Worm (Caenorhabditis elegans) whole organism, L2 larva: Measurements from ENCODE around the gene gst-2.

Experiments
- C34F6.9 ChIP-seq: fragments of 150-350 bp; optimal IDR thresholded peaks from 2 replicates; lab custom pipeline; 2014; ENCODE audit warnings: missing biosample characterization, missing genetic modification characterization
- F13H6.1 ChIP-seq: sonication (generic microtip); optimal IDR thresholded peaks from 2 replicates; lab custom pipeline; 2016; ENCODE audit warnings: missing genetic modification characterization, missing compliant biosample characterization
- R02D3.7 ChIP-seq: fragments of 150-350 bp; optimal IDR thresholded peaks from 2 replicates; lab custom pipeline; 2014; ENCODE audit warnings: missing biosample characterization, missing genetic modification characterization
- Y55F3AM.14 ChIP-seq: fragments of 200-800 bp; sonication (Bioruptor generic); optimal IDR thresholded peaks from 2 replicates; lab custom pipeline; 2018; ENCODE audit warnings: mild to moderate bottlenecking, missing genetic modification characterization, missing compliant biosample characterization
- ZK546.5 ChIP-seq: sonication (generic microtip); optimal IDR thresholded peaks from 2 replicates; lab custom pipeline; 2017; ENCODE audit warnings: missing biosample characterization, missing genetic modification characterization
- alr-1 ChIP-seq: fragments of 150-350 bp; optimal IDR thresholded peaks from 2 replicates; lab custom pipeline; 2014; ENCODE audit warnings: missing biosample characterization, missing genetic modification characterization
- aly-2 ChIP-seq: fragments of 150-350 bp; optimal IDR thresholded peaks from 2 replicates; lab custom pipeline; 2014; ENCODE audit warnings: missing biosample characterization, missing genetic modification characterization
- ama-1 ChIP-seq: fragments of 150-350 bp; optimal IDR thresholded peaks from 2 replicates; lab custom pipeline; 2018; ENCODE audit warnings: inconsistent platforms
- blmp-1 ChIP-seq: sonication (generic microtip); optimal IDR thresholded peaks from 2 replicates; lab custom pipeline; 2017; ENCODE audit warnings: missing genetic modification characterization, mild to moderate bottlenecking, missing compliant biosample characterization, antibody characterized with exemption, moderate library complexity; ENCODE audit not compliant: insufficient read depth
- ceh-82 ChIP-seq: fragments of 150-350 bp; optimal IDR thresholded peaks from 2 replicates; lab custom pipeline; 2014; ENCODE audit warnings: missing biosample characterization, missing genetic modification characterization
- crh-2 ChIP-seq: sonication (generic microtip); optimal IDR thresholded peaks from 2 replicates; lab custom pipeline; 2017; ENCODE audit warnings: missing biosample characterization, missing genetic modification characterization
- egl-27 ChIP-seq: sonication (generic microtip); optimal IDR thresholded peaks from 3 replicates; lab custom pipeline; 2017; ENCODE audit warnings: missing biosample characterization, missing genetic modification reagents, missing genetic modification characterization
- elt-1 ChIP-seq: fragments of 150-350 bp; optimal IDR thresholded peaks from 2 replicates; lab custom pipeline; 2014; ENCODE audit warnings: missing biosample characterization, missing genetic modification characterization
- elt-3 ChIP-seq: sonication (generic microtip); optimal IDR thresholded peaks from 2 replicates; lab custom pipeline; 2017; ENCODE audit warnings: missing biosample characterization, missing genetic modification characterization
- fos-1 ChIP-seq: fragments of 150-350 bp; optimal IDR thresholded peaks from 2 replicates; lab custom pipeline; 2014; ENCODE audit warnings: missing biosample characterization, missing genetic modification characterization
- gmeb-1 ChIP-seq: fragments of 150-350 bp; optimal IDR thresholded peaks from 2 replicates; lab custom pipeline; 2014; ENCODE audit warnings: missing biosample characterization, missing genetic modification characterization
- lin-11 ChIP-seq: fragments of 150-350 bp; sonication (generic microtip); optimal IDR thresholded peaks from 2 replicates; lab custom pipeline; 2014; ENCODE audit warnings: missing biosample characterization, missing genetic modification characterization, inconsistent platforms, mixed read lengths
- lin-13 ChIP-seq: fragments of 150-350 bp; optimal IDR thresholded peaks from 2 replicates; lab custom pipeline; 2014; ENCODE audit warnings: missing biosample characterization, missing genetic modification reagents, missing genetic modification characterization
- lsy-2 ChIP-seq, 2 experiments: fragments of 150-350 bp in 1 of 2; sonication (generic microtip) in 1 of 2; optimal IDR thresholded peaks; 2 replicates each; lab custom pipeline; 2014 to 2017; ENCODE audit warnings: missing biosample characterization in 2 of 2, missing genetic modification characterization in 2 of 2
- mbf-1 ChIP-seq: sonication (generic microtip); optimal IDR thresholded peaks from 2 replicates; lab custom pipeline; 2017; ENCODE audit warnings: missing biosample characterization, missing genetic modification characterization
- nhr-11 ChIP-seq: fragments of 150-350 bp; optimal IDR thresholded peaks from 2 replicates; lab custom pipeline; 2014; ENCODE audit warnings: missing biosample characterization, missing genetic modification characterization
- nhr-12 ChIP-seq: fragments of 150-350 bp; optimal IDR thresholded peaks from 2 replicates; lab custom pipeline; 2014; ENCODE audit warnings: missing biosample characterization, missing genetic modification characterization
- nhr-129 ChIP-seq: fragments of 150-350 bp; optimal IDR thresholded peaks from 2 replicates; lab custom pipeline; 2014; ENCODE audit warnings: missing biosample characterization, missing genetic modification characterization
- nhr-21 ChIP-seq: fragments of 150-350 bp; optimal IDR thresholded peaks from 2 replicates; lab custom pipeline; 2014; ENCODE audit warnings: missing biosample characterization, missing genetic modification characterization
- nhr-25 ChIP-seq: fragments of 150-350 bp; sonication (generic microtip); optimal IDR thresholded peaks from 3 replicates; lab custom pipeline; 2014; ENCODE audit warnings: missing biosample characterization, missing genetic modification characterization
- sem-4 ChIP-seq: fragments of 150-350 bp; optimal IDR thresholded peaks from 2 replicates; lab custom pipeline; 2014; ENCODE audit warnings: missing biosample characterization, missing genetic modification reagents, missing genetic modification characterization
- skn-1 ChIP-seq: sonication (generic microtip); optimal IDR thresholded peaks from 2 replicates; lab custom pipeline; 2017; ENCODE audit warnings: missing biosample characterization, missing genetic modification characterization
- sma-3 ChIP-seq: sonication (generic microtip); optimal IDR thresholded peaks from 2 replicates; lab custom pipeline; 2016; ENCODE audit warnings: missing genetic modification reagents, missing genetic modification characterization, missing compliant biosample characterization
- sma-9 ChIP-seq, 2 experiments: fragments of 150-350 bp in 1 of 2; sonication (generic microtip) in 1 of 2; optimal IDR thresholded peaks; 2 replicates each; lab custom pipeline; 2014 to 2016; ENCODE audit warnings: missing genetic modification characterization in 2 of 2, mild to moderate bottlenecking in 1 of 2, missing biosample characterization in 1 of 2, missing compliant biosample characterization in 1 of 2, missing genetic modification reagents in 1 of 2, moderate library complexity in 1 of 2
- unc-39 ChIP-seq: fragments of 150-350 bp; optimal IDR thresholded peaks from 2 replicates; lab custom pipeline; 2014; ENCODE audit warnings: missing biosample characterization, missing genetic modification characterization
- unc-55 ChIP-seq: fragments of 150-350 bp; sonication (generic microtip); optimal IDR thresholded peaks from 3 replicates; lab custom pipeline; 2014; ENCODE audit warnings: missing biosample characterization, missing genetic modification reagents, missing genetic modification characterization
- unc-62 ChIP-seq: fragments of 150-350 bp; optimal IDR thresholded peaks from 2 replicates; lab custom pipeline; 2014; ENCODE audit warnings: missing biosample characterization, missing genetic modification reagents, missing genetic modification characterization
- zag-1 ChIP-seq: fragments of 150-350 bp; optimal IDR thresholded peaks from 2 replicates; lab custom pipeline; 2014; ENCODE audit warnings: missing biosample characterization, missing genetic modification characterization
- ztf-1 ChIP-seq: fragments of 200-800 bp; sonication (Bioruptor generic); conservative IDR thresholded peaks from 2 replicates; pipeline ENCODE4 v1.3.6; 2022; ENCODE audit warnings: missing genetic modification characterization, missing compliant biosample characterization
- ztf-11 ChIP-seq: sonication (generic microtip); optimal IDR thresholded peaks from 2 replicates; lab custom pipeline; 2017; ENCODE audit warnings: missing biosample characterization, missing genetic modification characterization
- ztf-4 ChIP-seq: fragments of 150-350 bp; optimal IDR thresholded peaks from 2 replicates; lab custom pipeline; 2014; ENCODE audit warnings: missing biosample characterization, missing genetic modification characterization

gst-2 gene

ce11 chrIV:10161706-10162105, 19.8 kb upstream of the gst-2 start, which contains the start of gene pps-1:
Gene pps-1 (plus strand): TSS chrIV:10162006.
- TF ChIP-seq ztf-4 (tag; lab: Kevin White, UChicago) (no peak), gmeb-1 (tag; lab: Kevin White, UChicago) (no peak), nhr-25 (tag; lab: Kevin White, UChicago) (no peak), skn-1 (tag; lab: Kevin White, UChicago) (no peak), ztf-11 (tag; lab: Kevin White, UChicago) (no peak), lsy-2 (tag; optimal IDR thresholded peaks at IDR 0.05; lab: Kevin White, UChicago) (no peak), sem-4 (tag; lab: Kevin White, UChicago) (no peak), lin-11 (tag; lab: Kevin White, UChicago) (no peak), aly-2 (no peak), sma-9 (GFP tag; optimal IDR thresholded peaks at IDR 0.05; lab: Kevin White, UChicago) (no peak), sma-9 (tag; optimal IDR thresholded peaks at IDR 0.05; lab: Kevin White, UChicago) (no peak), ama-1 (lab: Kevin White, UChicago) (no peak), R02D3.7 (tag; lab: Kevin White, UChicago) (no peak), C34F6.9 (tag; lab: Kevin White, UChicago) (no peak), Y55F3AM.14 (GFP tag; lab: Kevin White, UChicago) (no peak), unc-39 (tag; lab: Kevin White, UChicago) (no peak), zag-1 (no peak)
- TF ChIP-seq, all 48 proteins: peak for 0

- TF ChIP-seq ama-1 (lab: Kevin White, UChicago) = no peak
- no peak for TF ChIP-seq ZK546.5 (tag; lab: Kevin White, UChicago)
- no peak for TF ChIP-seq gmeb-1 (tag; lab: Kevin White, UChicago)
- TF ChIP-seq elt-1 (tag; lab: Kevin White, UChicago) = no peak
- TF ChIP-seq, all 48 proteins: peak for 0
These were observed 15.7 kb upstream of the gst-2 start, which contains the start of gene ttr-53 for ce11 chrIV:10157489-10158088. Gene ttr-53 (plus strand): TSS chrIV:10158038.

- TF ChIP-seq ZK546.5 (tag; lab: Kevin White, UChicago) (no peak), nhr-12 (tag; lab: Kevin White, UChicago) (no peak), zag-1 (no peak), Y55F3AM.14 (GFP tag; lab: Kevin White, UChicago) (no peak), egl-27 (no peak), skn-1 (tag; lab: Kevin White, UChicago) (no peak), nhr-25 (tag; lab: Kevin White, UChicago) (no peak), elt-3 (tag; lab: Kevin White, UChicago) (no peak), ztf-11 (tag; lab: Kevin White, UChicago) (no peak), blmp-1 (no peak), ztf-4 (tag; lab: Kevin White, UChicago) (no peak), gmeb-1 (tag; lab: Kevin White, UChicago) (no peak), ztf-1 (GFP tag; lab: Robert Waterston, UW) (no peak), mbf-1 (no peak), unc-62 (GFP tag; lab: Kevin White, UChicago) (no peak)
These were observed 15.2 kb upstream of the gst-2 start for ce11 chrIV:10157034-10157433.

ce11 chrIV:10155475-10155874, 13.6 kb upstream of the gst-2 start, which contains the start of gene ttr-54:
Gene ttr-54 (plus strand): TSS chrIV:10155775.
- no peak for TF ChIP-seq ceh-82 (tag; lab: Kevin White, UChicago)
- TF ChIP-seq nhr-25 (tag; lab: Kevin White, UChicago) = no peak
- no peak for TF ChIP-seq nhr-21
- TF ChIP-seq elt-1 (tag; lab: Kevin White, UChicago) = no peak

- no peak for TF ChIP-seq alr-1 (tag; lab: Kevin White, UChicago)
- no peak for TF ChIP-seq skn-1 (tag; lab: Kevin White, UChicago)
- TF ChIP-seq, all 48 proteins: peak for 0
These were observed 11.6 kb upstream of the gst-2 start for ce11 chrIV:10153479-10153878.

- TF ChIP-seq C34F6.9 (tag; lab: Kevin White, UChicago) = peak; percentile 75
- TF ChIP-seq nhr-11 (tag; lab: Kevin White, UChicago) = no peak
- peak; percentile 73 for TF ChIP-seq unc-55
- peak; percentile 78 to 96 for TF ChIP-seq lsy-2 (tag; optimal IDR thresholded peaks at IDR 0.05; lab: Kevin White, UChicago)
- TF ChIP-seq fos-1 (tag; lab: Kevin White, UChicago) = peak; percentile 5
- TF ChIP-seq ceh-82 (tag; lab: Kevin White, UChicago) = no peak
- TF ChIP-seq nhr-25 (tag; lab: Kevin White, UChicago) = peak; percentile 35
- TF ChIP-seq lin-13 (GFP tag; lab: Kevin White, UChicago) = peak; percentile 57
- TF ChIP-seq R02D3.7 (tag; lab: Kevin White, UChicago) = no peak
- TF ChIP-seq sma-9 (GFP tag; optimal IDR thresholded peaks at IDR 0.05; lab: Kevin White, UChicago) = peak; percentile 69
- no peak for TF ChIP-seq sma-9 (tag; optimal IDR thresholded peaks at IDR 0.05; lab: Kevin White, UChicago)
- peak; percentile 58 for TF ChIP-seq gmeb-1 (tag; lab: Kevin White, UChicago)
- TF ChIP-seq nhr-129 (tag; lab: Kevin White, UChicago) = peak; percentile 43
- TF ChIP-seq crh-2 (tag; lab: Kevin White, UChicago) = peak; percentile 97
- peak; percentile 22 for TF ChIP-seq sma-3 (GFP tag; lab: Kevin White, UChicago)
- TF ChIP-seq F13H6.1 = peak; percentile 25
- TF ChIP-seq skn-1 (tag; lab: Kevin White, UChicago) = no peak
These were observed 9.7 kb upstream of the gst-2 start, which contains the start of gene copg-1 for ce11 chrIV:10151439-10151997. Gene copg-1 (plus strand): TSS chrIV:10151947.
